Worm (Caenorhabditis elegans) whole organism, mixed stage, embryonic: ENCODE results near the gene Y48E1B.17.

Experiments used
- cnd-1 ChIP-seq: fragments of 200-800 bp; sonication (Bioruptor generic); optimal IDR thresholded peaks from 2 replicates; lab custom pipeline; 2018; ENCODE audit warnings: mild to moderate bottlenecking, missing genetic modification characterization, missing compliant biosample characterization
- elt-3 ChIP-seq: fragments of 150-350 bp; optimal IDR thresholded peaks from 2 replicates; lab custom pipeline; 2014; ENCODE audit warnings: missing biosample characterization, missing genetic modification characterization
- snpc-4 ChIP-seq: fragments of 150-350 bp; optimal IDR thresholded peaks from 2 replicates; lab custom pipeline; 2014; ENCODE audit warnings: missing biosample characterization, missing genetic modification characterization
- unc-62 ChIP-seq: fragments of 150-350 bp; optimal IDR thresholded peaks from 2 replicates; lab custom pipeline; 2014; ENCODE audit warnings: missing biosample characterization, missing genetic modification reagents, missing genetic modification characterization

DNA sequence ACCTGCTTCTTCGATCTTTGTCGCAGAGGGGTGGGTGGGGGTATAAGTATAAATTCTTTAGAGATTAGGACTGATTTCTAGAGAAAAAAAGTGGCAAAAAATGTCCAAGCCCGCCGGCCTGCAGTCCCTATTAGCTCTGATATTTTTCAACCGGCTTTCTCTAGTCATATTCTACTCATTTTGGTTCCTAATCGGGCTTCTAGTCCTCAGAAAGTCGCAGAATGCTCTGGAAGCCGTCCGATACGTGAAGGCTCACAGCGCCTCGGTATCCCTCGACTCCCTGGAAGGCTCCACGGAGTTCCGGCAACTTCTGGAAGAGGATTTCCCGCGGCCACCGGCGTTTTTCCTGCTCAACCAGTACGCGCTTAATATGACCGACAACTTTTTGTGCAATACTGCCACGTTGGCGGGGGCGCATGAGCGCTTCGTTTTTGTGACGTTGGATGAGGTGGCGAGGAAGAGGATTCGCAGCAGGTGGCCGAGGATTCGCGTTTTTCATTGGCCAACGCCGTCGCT lies 44.8 kb upstream of the Y48E1B.17 start, which contains the start of gene Y48E1B.8:
- TF ChIP-seq elt-3 (tag; lab: Kevin White, UChicago) (no peak), unc-62 (GFP tag; lab: Kevin White, UChicago) (no peak), cnd-1 (tag; lab: Kevin White, UChicago) (no peak), snpc-4 (tag; lab: Kevin White, UChicago) (no peak)
